Fruit fly (Drosophila melanogaster): ENCODE results near the gene for.

for gene

DNA sequence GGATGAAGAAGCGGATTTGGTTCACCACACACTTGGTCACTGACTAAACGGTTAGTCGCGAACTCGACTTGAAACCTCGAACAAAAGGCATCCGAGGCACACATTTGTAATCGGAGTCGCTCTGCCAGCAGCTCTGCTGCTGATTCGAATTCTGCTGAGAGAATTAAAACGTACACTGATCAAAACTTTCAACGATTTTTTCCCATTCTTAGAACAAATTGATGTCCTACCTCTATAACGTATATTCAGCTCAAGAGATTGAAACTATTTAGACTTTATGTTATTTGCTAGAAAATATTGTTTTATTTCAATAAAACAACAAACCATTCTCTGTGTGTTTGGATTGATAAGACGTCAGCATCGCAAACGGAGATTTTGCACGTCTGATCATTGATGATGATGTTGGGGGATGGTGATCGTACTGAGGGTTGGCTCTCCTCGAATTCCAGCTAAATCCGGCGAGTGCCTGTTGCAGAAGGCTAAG, 48.7 kb upstream of the for start, which contains the start of gene CG31778 (continued):
- TF ChIP-seq Kr (GFP tag; optimal IDR thresholded peaks at IDR 0.05): no peak
- no peak for TF ChIP-seq NfI (GFP tag; optimal IDR thresholded peaks at IDR 0.05)
- TF ChIP-seq Bgb (GFP tag; IDR thresholded peaks at IDR 0.05; ENCODE audit: partially characterized antibody): no peak
- no peak for TF ChIP-seq CG7556 (GFP tag; optimal IDR thresholded peaks at IDR 0.05)
- TF ChIP-seq corto (GFP tag; optimal IDR thresholded peaks at IDR 0.05): peak; percentile 49
- TF ChIP-seq Abd-B (GFP tag; optimal IDR thresholded peaks at IDR 0.05): no peak
- no peak for TF ChIP-seq Nf-YC (tag; optimal IDR thresholded peaks at IDR 0.05)
- no peak for TF ChIP-seq CG10147 (GFP tag; optimal IDR thresholded peaks at IDR 0.05)
- TF ChIP-seq en (GFP tag; optimal IDR thresholded peaks at IDR 0.05): no peak
- TF ChIP-seq Taf1 (GFP tag; IDR thresholded peaks at IDR 0.05): no peak
- TF ChIP-seq HHEX (GFP tag; optimal IDR thresholded peaks at IDR 0.05): no peak
- no peak for TF ChIP-seq wek (GFP tag; optimal IDR thresholded peaks at IDR 0.05)
- no peak for TF ChIP-seq CG17802 (tag; optimal IDR thresholded peaks at IDR 0.05)
- TF ChIP-seq run (tag; optimal IDR thresholded peaks at IDR 0.05): no peak
- peak; percentile 12 for TF ChIP-seq Meics (GFP tag; optimal IDR thresholded peaks at IDR 0.05)
- no peak for TF ChIP-seq twi (tag; optimal IDR thresholded peaks at IDR 0.05)
- TF ChIP-seq lbe (GFP tag; optimal IDR thresholded peaks at IDR 0.05): peak; percentile 84
- no peak for TF ChIP-seq Mrtf (GFP tag; IDR thresholded peaks at IDR 0.05)
- no peak for TF ChIP-seq CG10462 (GFP tag; optimal IDR thresholded peaks at IDR 0.05)
- TF ChIP-seq CG10565 (GFP tag; optimal IDR thresholded peaks at IDR 0.05): no peak
- TF ChIP-seq CG31388 (GFP tag; optimal IDR thresholded peaks at IDR 0.05): no peak
- TF ChIP-seq CG3995 (GFP tag; optimal IDR thresholded peaks at IDR 0.05): no peak
- TF ChIP-seq CG11696 (GFP tag; IDR thresholded peaks at IDR 0.05): no peak
- no peak for TF ChIP-seq sens-2 (GFP tag; IDR thresholded peaks at IDR 0.05)
- no peak for TF ChIP-seq CG8281 (tag; optimal IDR thresholded peaks at IDR 0.05)
- peak; percentile 35 for TF ChIP-seq CG12769 (tag; optimal IDR thresholded peaks at IDR 0.05)
- no peak for TF ChIP-seq chinmo (GFP tag; IDR thresholded peaks at IDR 0.05; ENCODE audit: partially characterized antibody)
- no peak for TF ChIP-seq D (optimal IDR thresholded peaks at IDR 0.05)
- TF ChIP-seq D (GFP tag; optimal IDR thresholded peaks at IDR 0.05): no peak
- no peak for TF ChIP-seq usp (GFP tag; optimal IDR thresholded peaks at IDR 0.05)

DNA sequence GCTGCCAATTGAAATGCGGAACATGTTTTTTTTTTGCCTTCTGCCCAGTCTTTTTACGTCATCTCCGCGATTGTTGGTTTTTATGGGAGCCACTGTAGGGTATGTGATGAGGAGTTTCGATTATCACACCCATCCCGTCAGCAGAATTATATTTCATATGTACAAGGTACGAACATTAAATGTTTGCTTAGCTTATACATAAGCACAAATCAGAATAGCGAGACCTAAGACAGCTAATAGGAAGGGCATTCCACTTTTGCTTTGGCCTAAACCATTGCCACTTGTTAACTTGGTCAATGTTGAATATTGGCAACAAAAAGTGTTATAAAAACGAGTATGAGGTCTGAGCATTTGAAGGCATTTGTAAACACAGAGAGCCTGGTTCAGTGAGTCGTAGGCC, 46.5 kb upstream of the for start, which contains the start of gene CG2816:
CG2816 (plus strand) TSS at position 400 of the 400 bp plus-strand sequence.
- TF ChIP-seq lmd (GFP tag; IDR thresholded peaks at IDR 0.05) (peak; percentile 92), CrebB (tag; optimal IDR thresholded peaks at IDR 0.05) (peak; percentile 70), CG13624 (GFP tag; optimal IDR thresholded peaks at IDR 0.05) (no peak), sug (tag; optimal IDR thresholded peaks at IDR 0.05) (peak; percentile 59), crp (GFP tag; optimal IDR thresholded peaks at IDR 0.05) (no peak), HLH54F (GFP tag; optimal IDR thresholded peaks at IDR 0.05) (peak; percentile 72), D19B (GFP tag; optimal IDR thresholded peaks at IDR 0.05) (peak; percentile 27), D (optimal IDR thresholded peaks at IDR 0.05) (no peak), D (GFP tag; optimal IDR thresholded peaks at IDR 0.05) (no peak), wek (GFP tag; optimal IDR thresholded peaks at IDR 0.05) (no peak), CG9437 (GFP tag; optimal IDR thresholded peaks at IDR 0.05) (peak; percentile 16), pita (GFP tag; optimal IDR thresholded peaks at IDR 0.05) (no peak), tna (GFP tag; IDR thresholded peaks at IDR 0.05; ENCODE audit: partially characterized antibody) (no peak), CG8281 (tag; optimal IDR thresholded peaks at IDR 0.05) (no peak), schlank (tag; optimal IDR thresholded peaks at IDR 0.05) (peak; percentile 68), grn (GFP tag; optimal IDR thresholded peaks at IDR 0.05) (no peak), Bdp1 (GFP tag; optimal IDR thresholded peaks at IDR 0.05) (no peak), onecut (GFP tag; IDR thresholded peaks at IDR 0.05) (no peak), slou (GFP tag; optimal IDR thresholded peaks at IDR 0.05) (peak; percentile 14), gsb (GFP tag; IDR thresholded peaks at IDR 0.05) (0 out of 2 replicates have a peak, but pooled peaks have one; percentile 17), crol (GFP tag; IDR thresholded peaks at IDR 0.05) (no peak), Nf-YC (tag; optimal IDR thresholded peaks at IDR 0.05) (no peak), Ravus (GFP tag; IDR thresholded peaks at IDR 0.05) (no peak), CG9876 (GFP tag; optimal IDR thresholded peaks at IDR 0.05) (peak; percentile 75), CG10366 (GFP tag; IDR thresholded peaks at IDR 0.05) (peak; percentile 49; the same call in 1 of the 2 replicates), CG18011 (GFP tag; optimal IDR thresholded peaks at IDR 0.05) (peak; percentile 44)
